Worm (Caenorhabditis elegans): Measurements from ENCODE around the gene srt-47.

- TF ChIP-seq med-1 (GFP tag; optimal IDR thresholded peaks at IDR 0.05; ENCODE audit: insufficient read depth) (no peak), ztf-29 (GFP tag; IDR thresholded peaks at IDR 0.05) (no peak), klf-2 (GFP tag; conservative IDR thresholded peaks at IDR 0.05) (no peak)
Observed at ce11 chrIV:15013517-15014085, 39.6 kb downstream of the srt-47 start, which contains the start of gene Y41E3.7.
